Fruit fly (Drosophila melanogaster): Measurements from ENCODE around the gene CG31122.
A peak's percentile ranks its signal among the peaks of the same experiment; 100 is the strongest.

- TF ChIP-seq CG8478 (optimal IDR thresholded peaks at IDR 0.05) (no peak), CTCF (optimal IDR thresholded peaks at IDR 0.05) (peak in 1 of 2 experiments; percentile 34)
Observed at dm6 chr3R:18381014-18381512, 31.6 kb downstream of the CG31122 start, which contains the start of gene CG7675.

All from S2 (cell line).